Worm (Caenorhabditis elegans) whole organism, late embryonic: ENCODE measurements around the gene pgam-5.

Source experiments
- F13H6.1 ChIP-seq: sonication (generic microtip); optimal IDR thresholded peaks from 2 replicates; lab custom pipeline; 2016; ENCODE audit warnings: missing genetic modification characterization, missing compliant biosample characterization
- K09A11.1 ChIP-seq: sonication (generic microtip); optimal IDR thresholded peaks from 2 replicates; lab custom pipeline; 2017; ENCODE audit warnings: antibody characterized with exemption, mild to moderate bottlenecking, missing genetic modification characterization, missing compliant biosample characterization; ENCODE audit not compliant: insufficient read depth
- Y22D7AL.16 ChIP-seq: sonication (generic microtip); optimal IDR thresholded peaks from 2 replicates; lab custom pipeline; 2016; ENCODE audit warnings: missing genetic modification characterization, missing compliant biosample characterization
- ceh-18 ChIP-seq: sonication (generic microtip); optimal IDR thresholded peaks from 2 replicates; lab custom pipeline; 2016; ENCODE audit warnings: missing genetic modification characterization, missing compliant biosample characterization
- ceh-19 ChIP-seq: fragments of 200-800 bp; sonication (Bioruptor generic); optimal IDR thresholded peaks from 2 replicates; lab custom pipeline; 2018; ENCODE audit warnings: mild to moderate bottlenecking, missing genetic modification characterization, missing compliant biosample characterization
- ceh-2 ChIP-seq: sonication (generic microtip); optimal IDR thresholded peaks from 2 replicates; lab custom pipeline; 2016; ENCODE audit warnings: missing genotype, missing genetic modification characterization, missing compliant biosample characterization
- ceh-22 ChIP-seq: sonication (generic microtip); optimal IDR thresholded peaks from 2 replicates; lab custom pipeline; 2017; ENCODE audit warnings: missing biosample characterization, missing genetic modification characterization
- ceh-31 ChIP-seq: sonication (generic microtip); optimal IDR thresholded peaks from 2 replicates; lab custom pipeline; 2016; ENCODE audit warnings: missing genetic modification characterization, missing compliant biosample characterization
- ceh-34 ChIP-seq: sonication (generic microtip); optimal IDR thresholded peaks from 2 replicates; lab custom pipeline; 2016; ENCODE audit warnings: mild to moderate bottlenecking, missing genetic modification characterization, missing compliant biosample characterization
- ceh-48 ChIP-seq: sonication (generic microtip); optimal IDR thresholded peaks from 2 replicates; lab custom pipeline; 2016; ENCODE audit warnings: missing genetic modification characterization, inconsistent platforms, missing compliant biosample characterization
- ceh-6 ChIP-seq: fragments of 200-800 bp; sonication (Bioruptor generic); optimal IDR thresholded peaks from 2 replicates; lab custom pipeline; 2018; ENCODE audit warnings: mild to moderate bottlenecking, missing genetic modification characterization, missing compliant biosample characterization
- che-1 ChIP-seq: sonication (generic microtip); optimal IDR thresholded peaks from 2 replicates; lab custom pipeline; 2016; ENCODE audit warnings: mild to moderate bottlenecking, missing genetic modification characterization, missing compliant biosample characterization
- dmd-4 ChIP-seq: sonication (generic microtip); optimal IDR thresholded peaks from 2 replicates; lab custom pipeline; 2016; ENCODE audit warnings: borderline replicate concordance, missing genetic modification characterization, missing compliant biosample characterization
- elt-4 ChIP-seq: sonication (generic microtip); optimal IDR thresholded peaks from 2 replicates; lab custom pipeline; 2016; ENCODE audit warnings: missing genetic modification characterization, missing compliant biosample characterization
- ets-4 ChIP-seq: sonication (generic microtip); optimal IDR thresholded peaks from 2 replicates; lab custom pipeline; 2016; ENCODE audit warnings: missing genetic modification characterization, missing compliant biosample characterization
- fkh-10 ChIP-seq: fragments of 150-350 bp; optimal IDR thresholded peaks from 2 replicates; lab custom pipeline; 2014; ENCODE audit warnings: missing biosample characterization, missing genetic modification reagents, missing genetic modification characterization
- hlh-30 ChIP-seq: sonication (generic microtip); optimal IDR thresholded peaks from 2 replicates; lab custom pipeline; 2017; ENCODE audit warnings: antibody characterized with exemption, missing genetic modification characterization, missing compliant biosample characterization; ENCODE audit not compliant: insufficient read depth
- hlh-6 ChIP-seq: sonication (generic microtip); optimal IDR thresholded peaks from 2 replicates; lab custom pipeline; 2016; ENCODE audit warnings: missing genotype, missing genetic modification characterization, missing compliant biosample characterization
- hlh-8 ChIP-seq: sonication (generic microtip); optimal IDR thresholded peaks from 2 replicates; lab custom pipeline; 2016; ENCODE audit warnings: missing genotype, missing genetic modification characterization, missing compliant biosample characterization
- lin-11 ChIP-seq: fragments of 200-800 bp; sonication (Bioruptor generic); optimal IDR thresholded peaks from 2 replicates; lab custom pipeline; 2018; ENCODE audit warnings: mild to moderate bottlenecking, missing genetic modification characterization, missing compliant biosample characterization
- nfya-1 ChIP-seq: sonication (generic microtip); optimal IDR thresholded peaks from 2 replicates; lab custom pipeline; 2017; ENCODE audit warnings: missing genetic modification characterization, mild to moderate bottlenecking, missing compliant biosample characterization, antibody characterized with exemption, moderate library complexity
- nhr-11 ChIP-seq: fragments of 150-350 bp; optimal IDR thresholded peaks from 2 replicates; lab custom pipeline; 2014; ENCODE audit warnings: missing biosample characterization, missing genetic modification characterization
- nhr-232 ChIP-seq: sonication (generic microtip); optimal IDR thresholded peaks from 2 replicates; lab custom pipeline; 2016; ENCODE audit warnings: missing genetic modification characterization, missing compliant biosample characterization
- npax-4 ChIP-seq: sonication (generic microtip); optimal IDR thresholded peaks from 2 replicates; lab custom pipeline; 2016; ENCODE audit warnings: missing genetic modification characterization, missing compliant biosample characterization
- odd-2 ChIP-seq: sonication (generic microtip); optimal IDR thresholded peaks from 2 replicates; lab custom pipeline; 2017; ENCODE audit warnings: antibody characterized with exemption, mild to moderate bottlenecking, missing genetic modification characterization, missing compliant biosample characterization
- pha-4 ChIP-seq: fragments of 150-350 bp; optimal IDR thresholded peaks from 2 replicates; lab custom pipeline; 2018; ENCODE audit warnings: missing biosample characterization, missing genetic modification reagents, missing genetic modification characterization
- pqm-1 ChIP-seq: sonication (generic microtip); optimal IDR thresholded peaks from 2 replicates; lab custom pipeline; 2016; ENCODE audit warnings: missing genetic modification characterization, missing compliant biosample characterization
- pros-1 ChIP-seq: fragments of 150-350 bp; optimal IDR thresholded peaks from 2 replicates; lab custom pipeline; 2014; ENCODE audit warnings: missing biosample characterization, missing genetic modification reagents, missing genetic modification characterization
- rnt-1 ChIP-seq: sonication (generic microtip); optimal IDR thresholded peaks from 2 replicates; lab custom pipeline; 2016; ENCODE audit warnings: missing genetic modification characterization, missing compliant biosample characterization
- sdc-2 ChIP-seq: sonication (generic microtip); optimal IDR thresholded peaks from 2 replicates; lab custom pipeline; 2016; ENCODE audit warnings: missing genotype, missing genetic modification characterization, missing compliant biosample characterization
- syd-9 ChIP-seq: sonication (generic microtip); optimal IDR thresholded peaks from 2 replicates; lab custom pipeline; 2016; ENCODE audit warnings: mild to moderate bottlenecking, missing genetic modification characterization, moderate library complexity, missing compliant biosample characterization
- tbx-2 ChIP-seq: sonication (generic microtip); optimal IDR thresholded peaks from 2 replicates; lab custom pipeline; 2016; ENCODE audit warnings: missing genetic modification characterization, missing compliant biosample characterization
- unc-3 ChIP-seq, 2 experiments: fragments of 200-800 bp in 1 of 2; sonication (Bioruptor generic) in 1 of 2; sonication (generic microtip) in 1 of 2; conservative IDR thresholded peaks in 1 of 2; optimal IDR thresholded peaks in 1 of 2; 2 replicates each; pipeline versions ENCODE4 v1.3.6 to Lab custom; 2016 to 2022; ENCODE audit warnings: missing compliant biosample characterization in 2 of 2, missing genetic modification characterization in 2 of 2, missing genetic modification reagents in 1 of 2
- unc-42 ChIP-seq: sonication (generic microtip); optimal IDR thresholded peaks from 2 replicates; lab custom pipeline; 2016; ENCODE audit warnings: missing genotype, missing genetic modification characterization, missing compliant biosample characterization
- unc-55 ChIP-seq: sonication (generic microtip); optimal IDR thresholded peaks from 2 replicates; lab custom pipeline; 2017; ENCODE audit warnings: missing biosample characterization, missing genetic modification reagents, missing genetic modification characterization
- unc-86 ChIP-seq: sonication (generic microtip); optimal IDR thresholded peaks from 2 replicates; lab custom pipeline; 2016; ENCODE audit warnings: missing genetic modification characterization, missing compliant biosample characterization
- zip-5 ChIP-seq: sonication (generic microtip); optimal IDR thresholded peaks from 2 replicates; lab custom pipeline; 2016; ENCODE audit warnings: missing genetic modification characterization, missing compliant biosample characterization
- ztf-16 ChIP-seq: sonication (generic microtip); optimal IDR thresholded peaks from 2 replicates; lab custom pipeline; 2017; ENCODE audit warnings: missing genetic modification characterization, missing compliant biosample characterization

Gene pgam-5

DNA sequence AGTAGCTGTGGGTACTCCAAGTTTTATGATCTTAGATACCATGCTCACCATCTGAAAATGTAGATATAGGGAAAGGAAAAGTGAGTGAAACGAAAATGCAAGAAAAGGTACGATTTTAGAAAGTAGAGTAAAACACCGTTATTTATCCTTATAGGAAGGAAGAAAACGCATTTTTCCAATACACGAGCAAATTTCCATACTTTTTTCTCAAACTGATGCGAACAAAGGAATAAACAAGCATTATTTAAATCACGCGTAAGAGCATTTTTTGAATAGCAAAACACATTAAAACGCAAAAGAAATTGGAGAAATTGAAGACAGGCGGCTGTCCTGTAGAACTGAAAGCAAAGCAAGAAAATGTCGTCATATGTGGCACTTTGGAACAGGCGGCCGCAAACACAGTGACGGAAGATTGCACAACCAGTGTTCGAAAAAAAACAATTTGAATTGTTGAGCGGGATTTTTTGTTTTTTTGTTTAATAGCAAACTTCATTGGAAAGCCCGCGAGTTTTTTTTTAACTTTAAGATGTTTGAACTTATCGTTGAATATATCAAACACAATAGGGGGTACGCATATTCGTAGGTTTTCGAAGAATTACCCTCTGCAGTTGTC is at the start of gene pgam-5:
Gene pgam-5, minus strand, starts transcription at position 51 of the 613 bp plus-strand sequence.
- TF ChIP-seq unc-86 (tag; lab: Kevin White, UChicago) = no peak
- TF ChIP-seq ceh-6 (GFP tag; lab: Kevin White, UChicago) = no peak
- TF ChIP-seq ceh-2 (tag; lab: Kevin White, UChicago) = no peak
- TF ChIP-seq K09A11.1 (tag; lab: Kevin White, UChicago) = no peak
- no peak for TF ChIP-seq nhr-11
- no peak for TF ChIP-seq ztf-16 (tag; lab: Kevin White, UChicago)
- TF ChIP-seq nhr-232 = no peak
- TF ChIP-seq ets-4 (tag; lab: Kevin White, UChicago) = no peak
- no peak for TF ChIP-seq syd-9
- no peak for TF ChIP-seq ceh-19 (GFP tag; lab: Kevin White, UChicago)
- TF ChIP-seq zip-5 = no peak
- no peak for TF ChIP-seq elt-4
- no peak for TF ChIP-seq tbx-2 (tag; lab: Kevin White, UChicago)
- TF ChIP-seq npax-4 (tag; lab: Kevin White, UChicago) = no peak
- no peak for TF ChIP-seq odd-2 (tag; lab: Kevin White, UChicago)
- TF ChIP-seq ceh-18 (tag; lab: Kevin White, UChicago) = no peak
- TF ChIP-seq nfya-1 (tag; lab: Kevin White, UChicago) = no peak
- no peak for TF ChIP-seq ceh-22

DNA sequence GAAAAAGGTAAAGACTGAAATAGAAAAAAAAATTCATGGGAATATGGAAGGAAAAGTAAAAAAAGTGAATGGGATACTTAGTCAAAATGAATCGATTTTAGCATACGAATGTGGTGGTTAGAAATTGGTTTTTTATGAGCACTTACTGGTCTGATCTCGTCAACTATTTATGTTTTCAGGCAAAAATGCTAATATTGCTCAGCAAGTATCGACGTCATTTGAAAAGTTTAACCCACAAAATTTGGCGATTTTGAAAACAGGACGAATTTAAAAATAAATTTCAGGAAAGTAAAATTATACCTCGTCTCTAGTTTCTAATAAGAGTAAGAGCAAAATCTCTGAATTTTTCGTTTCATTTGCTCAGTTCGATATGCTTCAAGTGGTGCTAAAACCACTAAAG is 44.7 kb upstream of the pgam-5 start:
- TF ChIP-seq pros-1 (no peak), hlh-6 (tag; lab: Kevin White, UChicago) (no peak), nhr-11 (no peak)

DNA sequence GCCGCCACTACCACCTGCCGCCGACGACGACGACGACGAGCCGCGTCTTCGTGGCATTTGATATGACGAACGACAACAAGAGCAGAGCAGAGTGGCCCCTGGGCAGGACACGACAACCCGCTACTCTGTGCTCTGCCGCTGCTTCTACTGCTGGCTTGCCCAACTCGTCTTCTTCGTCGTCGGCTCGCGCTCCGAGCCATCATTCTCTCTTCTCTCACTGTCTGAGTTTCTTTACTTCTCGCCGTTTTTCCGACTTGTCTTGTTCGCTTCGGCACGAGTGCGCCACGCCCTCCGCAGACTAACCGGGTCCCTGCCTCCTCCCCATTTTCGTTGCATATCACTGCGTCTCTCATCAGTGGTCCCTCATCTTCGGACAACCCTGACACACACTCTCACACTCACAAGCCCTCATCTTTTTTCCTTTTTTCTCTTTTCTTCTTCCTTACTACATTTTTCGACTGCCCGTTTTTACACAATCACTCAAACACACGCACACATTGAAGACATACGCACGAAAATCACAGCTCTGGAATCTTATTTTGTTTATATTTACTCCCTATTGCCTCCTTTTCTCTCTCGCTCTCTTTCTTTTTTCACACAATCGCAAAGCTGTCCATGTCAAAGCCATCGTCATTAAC is 43.6 kb upstream of the pgam-5 start:
- TF ChIP-seq F13H6.1 (tag; lab: Kevin White, UChicago) (peak; percentile 61), nfya-1 (tag; lab: Kevin White, UChicago) (peak; percentile 67), pqm-1 (tag; lab: Kevin White, UChicago) (peak; percentile 2), pha-4 (tag; lab: Kevin White, UChicago) (no peak), unc-42 (peak; percentile 79), sdc-2 (tag; lab: Kevin White, UChicago) (peak; percentile 23), hlh-8 (tag; lab: Kevin White, UChicago) (peak; percentile 39), ceh-2 (tag; lab: Kevin White, UChicago) (no peak), tbx-2 (tag; lab: Kevin White, UChicago) (peak; percentile 57), lin-11 (tag; lab: Kevin White, UChicago) (no peak), che-1 (tag; lab: Kevin White, UChicago) (no peak), K09A11.1 (tag; lab: Kevin White, UChicago) (peak; percentile 2), ceh-31 (peak; percentile 68), rnt-1 (tag; lab: Kevin White, UChicago) (peak; percentile 67), hlh-30 (tag; lab: Kevin White, UChicago) (peak; percentile 10), dmd-4 (tag; lab: Kevin White, UChicago) (no peak), ceh-18 (tag; lab: Kevin White, UChicago) (peak; percentile 95), unc-55 (GFP tag; lab: Kevin White, UChicago) (peak; percentile 60), ceh-48 (tag; lab: Kevin White, UChicago) (no peak), unc-3 (GFP tag; conservative IDR thresholded peaks at IDR 0.05; lab: Robert Waterston, UW) (no peak), unc-3 (tag; optimal IDR thresholded peaks at IDR 0.05; lab: Kevin White, UChicago) (peak; percentile 5), ceh-19 (GFP tag; lab: Kevin White, UChicago) (peak; percentile 10), ceh-34 (tag; lab: Kevin White, UChicago) (peak; percentile 74), fkh-10 (GFP tag; lab: Kevin White, UChicago) (no peak), pros-1 (peak; percentile 38), Y22D7AL.16 (no peak)
